Fruit fly (Drosophila melanogaster): Measurements from ENCODE around the gene CG6418.

Gene CG6418

dm6 chr3L:10847790-10848492 lies 30.9 kb downstream of the CG6418 start (continued):
- no peak for TF ChIP-seq H2.0 (GFP tag; IDR thresholded peaks at IDR 0.05)
- TF ChIP-seq NK7.1 (GFP tag; optimal IDR thresholded peaks at IDR 0.05) = no peak
- TF ChIP-seq CG9437 (GFP tag; optimal IDR thresholded peaks at IDR 0.05) = no peak
- TF ChIP-seq tgo (GFP tag; IDR thresholded peaks at IDR 0.05) = no peak
- no peak for TF ChIP-seq yki (optimal IDR thresholded peaks at IDR 0.05)
- no peak for TF ChIP-seq CG14014 (GFP tag; IDR thresholded peaks at IDR 0.05)
- TF ChIP-seq CG11696 (GFP tag; IDR thresholded peaks at IDR 0.05) = no peak
- no peak for TF ChIP-seq ase (GFP tag; IDR thresholded peaks at IDR 0.05)
- no peak for TF ChIP-seq Fer2 (tag; optimal IDR thresholded peaks at IDR 0.05)
- peak; percentile 3 for TF ChIP-seq CG3163 (GFP tag; optimal IDR thresholded peaks at IDR 0.05)
- TF ChIP-seq CG11085 (GFP tag; IDR thresholded peaks at IDR 0.05) = no peak
- TF ChIP-seq CG5953 (GFP tag; IDR thresholded peaks at IDR 0.05) = no peak
- no peak for TF ChIP-seq Camta (GFP tag; optimal IDR thresholded peaks at IDR 0.05)
- TF ChIP-seq CG8944 (GFP tag; optimal IDR thresholded peaks at IDR 0.05) = no peak
- TF ChIP-seq CG9932 (GFP tag; IDR thresholded peaks at IDR 0.05) = no peak
- no peak for TF ChIP-seq h (optimal IDR thresholded peaks at IDR 0.05)
- TF ChIP-seq ara (GFP tag; IDR thresholded peaks at IDR 0.05) = peak; percentile 41; the same call in 1 of the 2 replicates
- peak; percentile 25 for TF ChIP-seq tin (GFP tag; optimal IDR thresholded peaks at IDR 0.05)
- no peak for TF ChIP-seq wek (GFP tag; optimal IDR thresholded peaks at IDR 0.05)
- peak; percentile 24 for TF ChIP-seq CG2202 (tag; optimal IDR thresholded peaks at IDR 0.05)
- TF ChIP-seq CG17612 (GFP tag; IDR thresholded peaks at IDR 0.05) = no peak
- no peak for TF ChIP-seq sr (GFP tag; IDR thresholded peaks at IDR 0.05)
- TF ChIP-seq CG10366 (GFP tag; IDR thresholded peaks at IDR 0.05) = no peak
- no peak for TF ChIP-seq CG1647 (GFP tag; optimal IDR thresholded peaks at IDR 0.05)
- no peak for TF ChIP-seq knrl (GFP tag; IDR thresholded peaks at IDR 0.05; ENCODE audit: partially characterized antibody)
- TF ChIP-seq CG7839 (tag; optimal IDR thresholded peaks at IDR 0.05) = peak; percentile 34
- TF ChIP-seq MBD-R2 (GFP tag; IDR thresholded peaks at IDR 0.05) = no peak
- no peak for TF ChIP-seq otp (GFP tag; IDR thresholded peaks at IDR 0.05)
- no peak for TF ChIP-seq CG30020 (tag; optimal IDR thresholded peaks at IDR 0.05)
- TF ChIP-seq CG9609 (GFP tag; optimal IDR thresholded peaks at IDR 0.05) = no peak
- TF ChIP-seq hkb (optimal IDR thresholded peaks at IDR 0.05) = no peak
- no peak for TF ChIP-seq hkb (GFP tag; IDR thresholded peaks at IDR 0.05)
- no peak for TF ChIP-seq hth (optimal IDR thresholded peaks at IDR 0.05)
- no peak for TF ChIP-seq Meics (GFP tag; optimal IDR thresholded peaks at IDR 0.05)
- peak; percentile 27 for TF ChIP-seq CG2678 (tag; optimal IDR thresholded peaks at IDR 0.05)
- peak; percentile 8 for TF ChIP-seq CG1602 (GFP tag; optimal IDR thresholded peaks at IDR 0.05)
- no peak for TF ChIP-seq Ets97D (GFP tag; optimal IDR thresholded peaks at IDR 0.05)
- 0 out of 2 replicates have a peak, but pooled peaks have one; percentile 21 for TF ChIP-seq CG8765 (GFP tag; IDR thresholded peaks at IDR 0.05)
- TF ChIP-seq CG30403 (GFP tag; optimal IDR thresholded peaks at IDR 0.05) = peak; percentile 37
- no peak for TF ChIP-seq HLH3B (GFP tag; IDR thresholded peaks at IDR 0.05)
- TF ChIP-seq Rx (GFP tag; IDR thresholded peaks at IDR 0.05) = no peak
- no peak for TF ChIP-seq pan (optimal IDR thresholded peaks at IDR 0.05)
- TF ChIP-seq pan (GFP tag; optimal IDR thresholded peaks at IDR 0.05 in 1 of 2, IDR thresholded peaks at IDR 0.05 in 1 of 2) = no peak
- no peak for TF ChIP-seq CG3065 (GFP tag; optimal IDR thresholded peaks at IDR 0.05)
- no peak for TF ChIP-seq pfk (GFP tag; optimal IDR thresholded peaks at IDR 0.05)
- TF ChIP-seq CG8388 (GFP tag; optimal IDR thresholded peaks at IDR 0.05) = peak; percentile 41
- no peak for TF ChIP-seq CG12071 (GFP tag; optimal IDR thresholded peaks at IDR 0.05)
- TF ChIP-seq NfI (GFP tag; optimal IDR thresholded peaks at IDR 0.05) = no peak
- no peak for TF ChIP-seq CG7928 (GFP tag; optimal IDR thresholded peaks at IDR 0.05)
- TF ChIP-seq Aef1 (GFP tag; IDR thresholded peaks at IDR 0.05) = no peak
- TF ChIP-seq Usf (GFP tag; optimal IDR thresholded peaks at IDR 0.05) = peak; percentile 43
- TF ChIP-seq CG14965 (GFP tag; optimal IDR thresholded peaks at IDR 0.05; ENCODE audit: borderline replicate concordance) = no peak
- peak in 1 of 2 experiments; percentile 44 for TF ChIP-seq chif (GFP tag; optimal IDR thresholded peaks at IDR 0.05)
